Worm (Caenorhabditis elegans) whole organism, mixed stage, embryonic: ENCODE data around the gene alg-1.
A peak's percentile ranks its signal among the peaks of the same experiment; 100 is the strongest.

Experiments used
- M03D4.4 ChIP-seq: sonication (generic microtip); optimal IDR thresholded peaks from 2 replicates; lab custom pipeline; 2017; ENCODE audit warnings: mild to moderate bottlenecking, missing genetic modification characterization, missing compliant biosample characterization
- bed-3 ChIP-seq: fragments of 200-800 bp; sonication (Bioruptor generic); optimal IDR thresholded peaks from 3 replicates; lab custom pipeline; 2018; ENCODE audit warnings: mild to moderate bottlenecking, missing genetic modification characterization, moderate library complexity, missing compliant biosample characterization
- blmp-1 ChIP-seq: fragments of 150-350 bp; optimal IDR thresholded peaks from 2 replicates; lab custom pipeline; 2014; ENCODE audit warnings: missing biosample characterization, missing genetic modification characterization
- ceh-39 ChIP-seq: fragments of 150-350 bp; optimal IDR thresholded peaks from 2 replicates; lab custom pipeline; 2014; ENCODE audit warnings: missing biosample characterization, missing genetic modification characterization
- ceh-43 ChIP-seq: fragments of 200-800 bp; sonication (Bioruptor generic); optimal IDR thresholded peaks from 2 replicates; lab custom pipeline; 2018; ENCODE audit warnings: mild to moderate bottlenecking, missing genetic modification characterization, moderate library complexity, missing compliant biosample characterization
- ceh-83 ChIP-seq: fragments of 200-800 bp; sonication (Bioruptor generic); optimal IDR thresholded peaks from 2 replicates; lab custom pipeline; 2018; ENCODE audit warnings: mild to moderate bottlenecking, missing genetic modification characterization, missing compliant biosample characterization
- ces-1 ChIP-seq: fragments of 150-350 bp; optimal IDR thresholded peaks from 2 replicates; lab custom pipeline; 2014; ENCODE audit warnings: missing biosample characterization, missing genetic modification reagents, missing genetic modification characterization
- cnd-1 ChIP-seq: fragments of 200-800 bp; sonication (Bioruptor generic); optimal IDR thresholded peaks from 2 replicates; lab custom pipeline; 2018; ENCODE audit warnings: mild to moderate bottlenecking, missing genetic modification characterization, missing compliant biosample characterization
- drap-1 ChIP-seq: fragments of 200-800 bp; sonication (Bioruptor generic); optimal IDR thresholded peaks from 3 replicates; lab custom pipeline; 2018; ENCODE audit warnings: mild to moderate bottlenecking, missing genetic modification characterization, missing compliant biosample characterization
- elt-1 ChIP-seq: sonication (generic microtip); optimal IDR thresholded peaks from 2 replicates; lab custom pipeline; 2017; ENCODE audit warnings: missing genetic modification characterization, mild to moderate bottlenecking, missing compliant biosample characterization, antibody characterized with exemption, moderate library complexity, borderline replicate concordance; ENCODE audit not compliant: insufficient read depth
- elt-3 ChIP-seq: fragments of 150-350 bp; optimal IDR thresholded peaks from 2 replicates; lab custom pipeline; 2014; ENCODE audit warnings: missing biosample characterization, missing genetic modification characterization
- flh-1 ChIP-seq: fragments of 200-800 bp; sonication (Bioruptor generic); optimal IDR thresholded peaks from 2 replicates; lab custom pipeline; 2018; ENCODE audit warnings: mild to moderate bottlenecking, missing genetic modification characterization, moderate library complexity, missing compliant biosample characterization
- ham-2 ChIP-seq: fragments of 200-800 bp; sonication (Bioruptor generic); optimal IDR thresholded peaks from 2 replicates; lab custom pipeline; 2018; ENCODE audit warnings: mild to moderate bottlenecking, missing genetic modification characterization, missing compliant biosample characterization
- hlh-1 ChIP-seq: fragments of 150-350 bp; optimal IDR thresholded peaks from 2 replicates; lab custom pipeline; 2014; ENCODE audit warnings: missing biosample characterization, missing genetic modification reagents, missing genetic modification characterization
- lin-13 ChIP-seq: fragments of 150-350 bp; optimal IDR thresholded peaks from 2 replicates; lab custom pipeline; 2014; ENCODE audit warnings: missing biosample characterization, missing genetic modification characterization
- lsy-2 ChIP-seq: fragments of 150-350 bp; optimal IDR thresholded peaks from 2 replicates; lab custom pipeline; 2014; ENCODE audit warnings: missing biosample characterization, missing genetic modification characterization
- mab-5 ChIP-seq: fragments of 150-350 bp; optimal IDR thresholded peaks from 2 replicates; lab custom pipeline; 2014; ENCODE audit warnings: missing biosample characterization, missing genetic modification characterization
- mep-1 ChIP-seq: fragments of 150-350 bp; optimal IDR thresholded peaks from 2 replicates; lab custom pipeline; 2017; ENCODE audit warnings: missing biosample characterization, missing genetic modification reagents, missing genetic modification characterization, inconsistent platforms
- mls-2 ChIP-seq: sonication (generic microtip); optimal IDR thresholded peaks from 2 replicates; lab custom pipeline; 2016; ENCODE audit warnings: mild to moderate bottlenecking, missing genetic modification characterization, moderate library complexity, missing compliant biosample characterization
- nhr-12 ChIP-seq: fragments of 150-350 bp; optimal IDR thresholded peaks from 2 replicates; lab custom pipeline; 2014; ENCODE audit warnings: missing biosample characterization, missing genetic modification characterization
- nhr-237 ChIP-seq: fragments of 150-350 bp; optimal IDR thresholded peaks from 2 replicates; lab custom pipeline; 2014; ENCODE audit warnings: missing biosample characterization, missing genetic modification characterization
- nhr-28 ChIP-seq: fragments of 150-350 bp; optimal IDR thresholded peaks from 2 replicates; lab custom pipeline; 2014; ENCODE audit warnings: missing biosample characterization, missing genetic modification characterization
- nhr-76 ChIP-seq: sonication (generic microtip); optimal IDR thresholded peaks from 2 replicates; lab custom pipeline; 2017; ENCODE audit warnings: missing biosample characterization, missing genetic modification characterization
- sem-2 ChIP-seq: fragments of 200-800 bp; sonication (Bioruptor generic); optimal IDR thresholded peaks from 2 replicates; lab custom pipeline; 2018; ENCODE audit warnings: mild to moderate bottlenecking, missing genetic modification characterization, missing compliant biosample characterization
- snpc-4 ChIP-seq: fragments of 150-350 bp; optimal IDR thresholded peaks from 2 replicates; lab custom pipeline; 2014; ENCODE audit warnings: missing biosample characterization, missing genetic modification characterization
- tbx-8 ChIP-seq: fragments of 200-800 bp; sonication (Bioruptor generic); optimal IDR thresholded peaks from 2 replicates; lab custom pipeline; 2018; ENCODE audit warnings: mild to moderate bottlenecking, missing genetic modification characterization, moderate library complexity, missing compliant biosample characterization
- unc-120 ChIP-seq: sonication (generic microtip); optimal IDR thresholded peaks from 2 replicates; lab custom pipeline; 2017; ENCODE audit warnings: missing genetic modification characterization, missing compliant biosample characterization; ENCODE audit not compliant: poor library complexity, severe bottlenecking
- unc-39 ChIP-seq: fragments of 150-350 bp; optimal IDR thresholded peaks from 2 replicates; lab custom pipeline; 2014; ENCODE audit warnings: missing biosample characterization, missing genetic modification characterization
- unc-62 ChIP-seq: fragments of 150-350 bp; optimal IDR thresholded peaks from 2 replicates; lab custom pipeline; 2014; ENCODE audit warnings: missing biosample characterization, missing genetic modification reagents, missing genetic modification characterization
- zip-8 ChIP-seq: fragments of 150-350 bp; optimal IDR thresholded peaks from 2 replicates; lab custom pipeline; 2014; ENCODE audit warnings: missing biosample characterization, missing genetic modification characterization
- ztf-11 ChIP-seq: fragments of 150-350 bp; optimal IDR thresholded peaks from 2 replicates; lab custom pipeline; 2014; ENCODE audit warnings: missing biosample characterization, missing genetic modification characterization

The alg-1 gene

DNA sequence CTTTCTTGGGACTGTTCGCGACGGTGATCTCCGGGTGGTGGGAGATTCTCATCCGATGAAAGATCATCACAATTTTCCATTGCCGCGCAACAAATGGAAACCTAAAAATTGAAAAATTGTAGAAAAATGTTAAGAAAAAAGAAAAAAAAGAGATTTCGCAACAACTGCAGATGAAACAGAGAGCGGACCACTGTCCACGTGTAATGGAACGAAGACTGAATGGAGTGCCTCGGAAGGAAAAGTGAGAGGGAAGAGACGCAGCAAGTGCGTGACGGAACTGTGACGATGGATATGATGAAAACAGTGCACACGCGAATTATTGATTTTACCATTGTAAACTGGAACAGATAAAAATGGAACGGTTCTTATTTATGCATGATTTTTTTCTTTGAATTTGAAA lies 22.9 kb upstream of the alg-1 start, which contains the start of gene meg-2:
meg-2 (minus strand) TSS at position 101 of the 400 bp plus-strand sequence.
- TF ChIP-seq ces-1 (no peak), unc-39 (tag; lab: Kevin White, UChicago) (no peak)
- TF ChIP-seq, all 35 proteins: peak for 0

DNA sequence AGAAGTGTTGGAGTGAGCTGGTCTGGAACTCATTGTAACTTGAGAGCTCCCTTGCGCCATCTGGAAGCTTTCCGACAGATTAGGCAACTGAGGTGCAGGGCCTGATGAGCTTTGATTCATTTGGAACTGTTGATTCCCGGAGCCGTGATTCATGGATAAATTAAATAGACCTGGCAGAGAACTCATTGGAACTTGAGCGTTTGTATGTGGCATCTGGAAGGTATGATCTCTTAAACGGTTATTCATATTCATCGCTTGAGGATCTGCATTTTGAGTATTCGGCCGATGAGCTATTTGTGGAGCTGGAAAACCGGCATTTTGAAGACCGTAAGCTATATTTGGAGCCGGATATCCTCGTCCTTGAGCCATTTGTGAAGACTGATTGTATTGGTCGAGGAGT lies 20.4 kb upstream of the alg-1 start:
- TF ChIP-seq lin-13 (tag; lab: Kevin White, UChicago) (no peak), bed-3 (GFP tag; lab: Kevin White, UChicago) (no peak), flh-1 (GFP tag; lab: Kevin White, UChicago) (no peak), lsy-2 (tag; lab: Kevin White, UChicago) (no peak), ceh-83 (no peak), ham-2 (GFP tag; lab: Kevin White, UChicago) (no peak), ceh-43 (GFP tag; lab: Kevin White, UChicago) (no peak), ztf-11 (tag; lab: Kevin White, UChicago) (no peak)
- TF ChIP-seq, all 35 proteins: peak for 0

DNA sequence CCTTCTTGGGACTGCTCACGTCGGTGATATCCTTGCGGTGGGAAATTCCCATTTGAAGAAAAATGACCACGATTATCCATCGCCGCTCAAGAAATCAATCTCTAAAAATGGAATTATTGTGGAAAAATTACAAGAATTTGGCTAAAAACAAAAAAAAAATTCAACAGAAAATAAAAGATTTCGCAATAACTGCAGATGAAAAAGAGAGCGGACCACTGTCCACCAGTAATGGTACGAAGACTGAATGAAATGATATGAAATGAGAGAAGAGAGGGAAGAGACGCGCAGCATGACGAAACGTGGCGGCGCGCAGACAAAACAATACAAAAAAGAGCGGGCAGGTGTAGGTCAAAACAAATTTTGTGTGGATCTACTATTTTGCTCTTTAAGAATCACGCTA lies 19.4 kb upstream of the alg-1 start, which contains the start of gene meg-1:
meg-1 (minus strand) TSS at position 101 of the 400 bp plus-strand sequence.
- no peak for TF ChIP-seq tbx-8 (GFP tag; lab: Kevin White, UChicago)
- no peak for TF ChIP-seq mep-1
- TF ChIP-seq unc-120 (tag; lab: Kevin White, UChicago): no peak
- no peak for TF ChIP-seq ces-1
- no peak for TF ChIP-seq lin-13 (tag; lab: Kevin White, UChicago)
- TF ChIP-seq unc-39 (tag; lab: Kevin White, UChicago): no peak
- TF ChIP-seq elt-1 (tag; lab: Kevin White, UChicago): no peak
- TF ChIP-seq, all 35 proteins: peak for 0

DNA sequence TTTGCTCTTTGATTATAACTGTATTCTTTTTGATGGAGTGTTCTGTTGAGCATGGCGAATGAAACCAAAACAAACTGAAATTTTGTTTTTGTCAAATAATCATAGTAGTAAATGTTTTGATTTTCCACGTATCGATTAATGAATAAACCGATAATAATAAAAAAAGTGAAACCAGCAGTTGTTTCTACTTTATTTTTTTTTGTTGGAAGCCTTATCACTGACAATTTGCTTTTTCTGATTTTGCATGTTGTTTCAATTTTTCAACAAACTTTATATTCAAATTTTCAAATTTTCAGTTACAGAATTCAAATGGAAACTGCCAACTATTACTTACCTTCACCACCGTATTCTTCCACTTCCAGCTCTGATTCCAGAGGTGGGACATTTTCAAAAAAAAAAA lies 14.3 kb upstream of the alg-1 start, which contains the start of gene elt-3:
elt-3 (plus strand) TSS at position 301 of the 400 bp plus-strand sequence.
- TF ChIP-seq unc-39 (tag; lab: Kevin White, UChicago) (no peak), lin-13 (tag; lab: Kevin White, UChicago) (no peak), nhr-76 (no peak), hlh-1 (no peak), M03D4.4 (tag; lab: Kevin White, UChicago) (no peak), ceh-43 (GFP tag; lab: Kevin White, UChicago) (no peak), snpc-4 (no peak), ham-2 (GFP tag; lab: Kevin White, UChicago) (no peak), nhr-28 (no peak), blmp-1 (tag; lab: Kevin White, UChicago) (no peak), mab-5 (tag; lab: Kevin White, UChicago) (no peak), ceh-83 (no peak), ztf-11 (tag; lab: Kevin White, UChicago) (no peak), unc-120 (tag; lab: Kevin White, UChicago) (no peak), drap-1 (no peak), nhr-237 (tag; lab: Kevin White, UChicago) (no peak)

DNA sequence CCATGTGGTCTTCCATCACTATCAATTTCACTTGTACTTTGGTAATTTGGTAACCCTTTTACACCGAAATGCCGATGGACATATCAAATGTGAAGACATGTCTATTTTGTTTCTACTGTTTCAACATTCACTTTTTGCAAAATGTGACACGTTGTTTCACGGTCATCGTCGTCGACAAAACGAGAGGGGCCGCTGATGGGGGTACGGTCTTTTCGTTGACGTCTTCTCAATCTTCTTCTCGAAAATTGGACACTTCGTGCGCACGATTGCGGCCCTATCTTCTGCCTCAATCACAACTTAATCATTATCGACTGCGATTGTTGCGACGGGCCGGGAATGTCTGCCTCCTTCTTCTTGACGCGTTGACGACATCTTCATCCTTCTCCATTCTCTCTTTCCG lies 12.2 kb upstream of the alg-1 start:
- TF ChIP-seq ceh-39 (no peak), unc-62 (peak; percentile 58), mab-5 (tag; lab: Kevin White, UChicago) (no peak)

DNA sequence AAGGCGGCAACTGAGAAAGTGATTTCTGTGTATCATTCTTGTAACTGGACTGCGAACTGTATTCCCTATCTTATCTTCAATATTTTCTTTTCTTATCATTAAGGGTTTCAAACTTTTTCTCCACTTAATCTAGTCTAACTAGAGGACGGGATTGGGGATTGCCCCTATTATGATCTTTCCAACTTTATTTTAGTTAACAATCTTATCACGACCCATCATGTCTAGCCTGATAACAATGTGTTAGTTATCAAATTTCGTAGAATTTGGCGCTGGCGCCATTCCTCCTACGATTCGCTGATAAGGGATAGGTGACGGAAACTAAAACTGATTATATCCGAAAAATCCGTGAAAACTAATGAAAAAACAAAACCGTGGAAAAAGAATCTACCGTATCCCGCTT lies 11.6 kb upstream of the alg-1 start:
- TF ChIP-seq lin-13 (tag; lab: Kevin White, UChicago) (no peak), cnd-1 (tag; lab: Kevin White, UChicago) (no peak), elt-3 (peak; percentile 79)

DNA sequence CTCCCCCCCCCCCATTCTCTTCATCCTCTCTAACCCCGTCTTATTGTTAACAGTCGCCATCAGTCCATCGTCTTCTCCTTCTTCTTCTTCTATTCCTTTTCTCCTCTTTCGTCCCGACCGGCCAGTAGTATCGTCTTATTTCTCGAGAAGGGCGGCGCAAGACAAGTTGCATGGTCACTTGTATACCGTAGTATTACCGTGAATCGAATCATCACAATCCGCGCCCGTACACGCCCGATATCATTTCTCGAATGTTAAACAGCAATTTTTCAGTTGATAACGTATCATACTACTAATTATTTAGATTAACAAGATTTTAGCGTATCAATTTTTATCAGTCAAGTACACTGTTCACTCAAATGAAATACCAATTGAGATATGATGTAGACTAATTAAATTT lies 11.0 kb upstream of the alg-1 start:
- TF ChIP-seq lin-13 (tag; lab: Kevin White, UChicago) (no peak), unc-39 (tag; lab: Kevin White, UChicago) (no peak), ceh-39 (no peak), ceh-83 (no peak), nhr-76 (no peak), mab-5 (tag; lab: Kevin White, UChicago) (no peak), M03D4.4 (tag; lab: Kevin White, UChicago) (no peak), unc-62 (no peak), unc-120 (tag; lab: Kevin White, UChicago) (no peak), zip-8 (tag; lab: Kevin White, UChicago) (no peak), flh-1 (GFP tag; lab: Kevin White, UChicago) (no peak), mls-2 (no peak), tbx-8 (GFP tag; lab: Kevin White, UChicago) (no peak), nhr-12 (tag; lab: Kevin White, UChicago) (no peak), ceh-43 (GFP tag; lab: Kevin White, UChicago) (no peak), sem-2 (GFP tag; lab: Kevin White, UChicago) (no peak)
